Fruit fly (Drosophila melanogaster) whole organism, embryonic: ENCODE data around the gene Acf.

Experiments
- Abd-B ChIP-seq: fragments of 200-800 bp; sonication (Bioruptor generic); optimal IDR thresholded peaks from 2 replicates; lab custom pipeline; 2018; ENCODE audit warnings: missing biosample characterization, mild to moderate bottlenecking, missing genetic modification characterization, moderate library complexity
- Atf3 ChIP-seq: fragments of 200-800 bp; sonication (Bioruptor generic); optimal IDR thresholded peaks from 3 replicates; lab custom pipeline; 2016; ENCODE audit warnings: missing biosample characterization, missing genetic modification characterization
- CG11247 ChIP-seq: fragments of 200-800 bp; sonication (Bioruptor generic); IDR thresholded peaks from 2 replicates; pipeline ENCODE4 v1.3.6; 2022; ENCODE audit warnings: missing biosample characterization, missing genetic modification characterization
- CG13624 ChIP-seq: fragments of 200-800 bp; sonication (Bioruptor generic); optimal IDR thresholded peaks from 2 replicates; lab custom pipeline; 2016; ENCODE audit warnings: missing biosample characterization, missing genetic modification characterization
- CG15011 ChIP-seq: fragments of 200-800 bp; sonication (Bioruptor generic); optimal IDR thresholded peaks from 3 replicates; lab custom pipeline; 2018; ENCODE audit warnings: missing biosample characterization, mild to moderate bottlenecking, missing genetic modification characterization
- CG15514 ChIP-seq: fragments of 200-800 bp; sonication (Bioruptor generic); optimal IDR thresholded peaks from 3 replicates; lab custom pipeline; 2017; ENCODE audit warnings: missing biosample characterization, missing genetic modification characterization, mild to moderate bottlenecking, moderate library complexity, missing genetic modification reagents
- CG16779 ChIP-seq: fragments of 200-800 bp; sonication (Bioruptor generic); IDR thresholded peaks from 2 replicates; pipeline ENCODE4 v1.3.6; 2022; ENCODE audit warnings: missing biosample characterization, missing genetic modification characterization
- CG16863 ChIP-seq: fragments of 200-800 bp; sonication (Bioruptor generic); optimal IDR thresholded peaks from 3 replicates; lab custom pipeline; 2016; ENCODE audit warnings: missing biosample characterization, missing genetic modification characterization
- CG17912 ChIP-seq: fragments of 200-800 bp; sonication (Bioruptor generic); optimal IDR thresholded peaks from 2 replicates; lab custom pipeline; 2018; ENCODE audit warnings: missing biosample characterization, mild to moderate bottlenecking, missing genetic modification characterization
- CG2120 ChIP-seq: fragments of 200-800 bp; sonication (Bioruptor generic); optimal IDR thresholded peaks from 3 replicates; lab custom pipeline; 2016; ENCODE audit warnings: missing biosample characterization, missing genetic modification characterization
- CG30020 ChIP-seq: fragments of 200-800 bp; optimal IDR thresholded peaks from 2 replicates; lab custom pipeline; 2019; ENCODE audit warnings: missing biosample characterization, mild to moderate bottlenecking, missing genetic modification characterization, moderate library complexity
- CG30431 ChIP-seq: fragments of 200-800 bp; sonication (Bioruptor generic); optimal IDR thresholded peaks from 2 replicates; lab custom pipeline; 2017; ENCODE audit warnings: missing biosample characterization, missing genetic modification characterization
- CG33213 ChIP-seq: fragments of 200-800 bp; sonication (Bioruptor generic); optimal IDR thresholded peaks from 3 replicates; lab custom pipeline; 2016; ENCODE audit warnings: missing biosample characterization, missing genetic modification characterization
- CG3407 ChIP-seq: fragments of 200-800 bp; sonication (Bioruptor generic); optimal IDR thresholded peaks from 2 replicates; lab custom pipeline; 2018; ENCODE audit warnings: missing biosample characterization, mild to moderate bottlenecking, missing genetic modification characterization
- CG34376 ChIP-seq: fragments of 200-800 bp; sonication (Bioruptor generic); optimal IDR thresholded peaks from 2 replicates; lab custom pipeline; 2018; ENCODE audit warnings: missing biosample characterization, mild to moderate bottlenecking, missing genetic modification characterization
- CG3847 ChIP-seq: fragments of 200-800 bp; sonication (Bioruptor generic); IDR thresholded peaks from 2 replicates; pipeline ENCODE4 v1.3.6; 2022; ENCODE audit warnings: missing biosample characterization, missing genetic modification characterization
- CG4707 ChIP-seq: fragments of 200-800 bp; sonication (Bioruptor generic); optimal IDR thresholded peaks from 2 replicates; lab custom pipeline; 2018; ENCODE audit warnings: missing biosample characterization, mild to moderate bottlenecking, missing genetic modification characterization, moderate library complexity
- CG4730 ChIP-seq: fragments of 200-800 bp; sonication (Bioruptor generic); IDR thresholded peaks from 2 replicates; pipeline ENCODE4 v1.3.6; 2022; ENCODE audit warnings: missing biosample characterization, missing genetic modification characterization
- CG6654 ChIP-seq: fragments of 200-800 bp; sonication (Bioruptor generic); optimal IDR thresholded peaks from 2 replicates; lab custom pipeline; 2017; ENCODE audit warnings: missing biosample characterization, mild to moderate bottlenecking, missing genetic modification characterization
- CG6813 ChIP-seq: fragments of 200-800 bp; sonication (Bioruptor generic); optimal IDR thresholded peaks from 2 replicates; lab custom pipeline; 2017; ENCODE audit warnings: missing biosample characterization, missing genetic modification characterization, mild to moderate bottlenecking, moderate library complexity, missing genetic modification reagents
- CG9817 ChIP-seq: fragments of 200-800 bp; sonication (Bioruptor generic); optimal IDR thresholded peaks from 2 replicates; lab custom pipeline; 2018; ENCODE audit warnings: missing biosample characterization, mild to moderate bottlenecking, missing genetic modification characterization, moderate library complexity
- CTCF ChIP-seq: fragments of 200-800 bp; sonication (Bioruptor generic); optimal IDR thresholded peaks from 2 replicates; lab custom pipeline; 2017; ENCODE audit warnings: missing biosample characterization, mild to moderate bottlenecking, missing genetic modification characterization, moderate library complexity
- CkIIα-i1 ChIP-seq: fragments of 200-800 bp; sonication (Bioruptor generic); IDR thresholded peaks from 2 replicates; pipeline ENCODE4 v1.3.6; 2022; ENCODE audit warnings: missing biosample characterization, missing genetic modification characterization
- Dll ChIP-seq: fragments of 200-800 bp; sonication (Bioruptor generic); IDR thresholded peaks from 4 replicates; pipeline ENCODE4 v1.3.6; 2022; ENCODE audit warnings: missing biosample characterization, missing genetic modification characterization; ENCODE audit not compliant: partially characterized antibody
- Dref ChIP-seq: fragments of 200-800 bp; sonication (Bioruptor generic); IDR thresholded peaks from 2 replicates; pipeline ENCODE4 v1.3.6; 2022; ENCODE audit warnings: missing biosample characterization, missing genetic modification characterization
- E2f1 ChIP-seq: fragments of 200-800 bp; sonication (Bioruptor generic); IDR thresholded peaks from 2 replicates; pipeline ENCODE4 v1.3.6; 2022; ENCODE audit warnings: missing biosample characterization, missing genetic modification characterization
- Fer2 ChIP-seq: fragments of 200-800 bp; sonication (Bioruptor generic); optimal IDR thresholded peaks from 2 replicates; lab custom pipeline; 2018; ENCODE audit warnings: missing biosample characterization, mild to moderate bottlenecking, missing genetic modification characterization, moderate library complexity
- Hey ChIP-seq: fragments of 200-800 bp; sonication (Bioruptor generic); optimal IDR thresholded peaks from 3 replicates; lab custom pipeline; 2018; ENCODE audit warnings: missing biosample characterization, mild to moderate bottlenecking, missing genetic modification characterization
- Hr3 ChIP-seq: fragments of 200-800 bp; sonication (Bioruptor generic); optimal IDR thresholded peaks from 3 replicates; lab custom pipeline; 2016; ENCODE audit warnings: missing biosample characterization, missing genetic modification characterization
- Mrtf ChIP-seq: fragments of 200-800 bp; sonication (Bioruptor generic); IDR thresholded peaks from 3 replicates; pipeline ENCODE4 v1.3.6; 2022; ENCODE audit warnings: missing biosample characterization, missing genetic modification characterization
- NFAT ChIP-seq: fragments of 200-800 bp; sonication (Bioruptor generic); IDR thresholded peaks from 2 replicates; pipeline ENCODE4 v1.3.6; 2022; ENCODE audit warnings: missing biosample characterization, missing genetic modification characterization
- Nf-YC ChIP-seq: fragments of 200-800 bp; optimal IDR thresholded peaks from 3 replicates; lab custom pipeline; 2019; ENCODE audit warnings: missing biosample characterization, mild to moderate bottlenecking, missing genetic modification characterization, moderate library complexity
- Ptx1 ChIP-seq: fragments of 200-800 bp; sonication (Bioruptor generic); IDR thresholded peaks from 2 replicates; pipeline ENCODE4 v1.3.6; 2022; ENCODE audit warnings: missing biosample characterization, missing genetic modification characterization
- btn ChIP-seq: fragments of 200-800 bp; sonication (Bioruptor generic); optimal IDR thresholded peaks from 2 replicates; lab custom pipeline; 2016; ENCODE audit warnings: missing biosample characterization, missing genetic modification characterization
- cato ChIP-seq: fragments of 200-800 bp; sonication (Bioruptor generic); optimal IDR thresholded peaks from 2 replicates; lab custom pipeline; 2016; ENCODE audit warnings: missing biosample characterization, missing genetic modification characterization, borderline replicate concordance
- croc ChIP-seq: fragments of 200-800 bp; sonication (Bioruptor generic); conservative IDR thresholded peaks from 3 replicates; pipeline ENCODE4 v1.3.6; 2022; ENCODE audit warnings: missing biosample characterization, missing genetic modification characterization
- emc ChIP-seq: fragments of 200-800 bp; sonication (Bioruptor generic); optimal IDR thresholded peaks from 2 replicates; lab custom pipeline; 2016; ENCODE audit warnings: missing biosample characterization, missing genetic modification characterization
- gsb-n ChIP-seq: fragments of 200-800 bp; sonication (Bioruptor generic); optimal IDR thresholded peaks from 3 replicates; lab custom pipeline; 2018; ENCODE audit warnings: missing biosample characterization, mild to moderate bottlenecking, missing genetic modification characterization
- ham ChIP-seq: fragments of 200-800 bp; sonication (Bioruptor generic); IDR thresholded peaks from 2 replicates; pipeline ENCODE4 v1.3.6; 2022; ENCODE audit warnings: missing biosample characterization, missing genetic modification characterization
- her ChIP-seq: fragments of 200-800 bp; sonication (Bioruptor generic); optimal IDR thresholded peaks from 2 replicates; lab custom pipeline; 2016; ENCODE audit warnings: missing biosample characterization, missing genetic modification characterization
- jing ChIP-seq: fragments of 200-800 bp; sonication (Bioruptor generic); optimal IDR thresholded peaks from 2 replicates; lab custom pipeline; 2018; ENCODE audit warnings: missing biosample characterization, mild to moderate bottlenecking, missing genetic modification characterization
- jumu ChIP-seq: fragments of 200-800 bp; sonication (Bioruptor generic); optimal IDR thresholded peaks from 3 replicates; lab custom pipeline; 2016; ENCODE audit warnings: missing biosample characterization, missing genetic modification characterization
- lilli ChIP-seq: fragments of 200-800 bp; sonication (Bioruptor generic); optimal IDR thresholded peaks from 3 replicates; lab custom pipeline; 2016; ENCODE audit warnings: missing biosample characterization, missing genetic modification characterization
- mirr ChIP-seq: fragments of 200-800 bp; sonication (Bioruptor generic); optimal IDR thresholded peaks from 3 replicates; lab custom pipeline; 2018; ENCODE audit warnings: missing biosample characterization, mild to moderate bottlenecking, missing genetic modification characterization
- p53 ChIP-seq: fragments of 200-800 bp; sonication (Bioruptor generic); optimal IDR thresholded peaks from 2 replicates; lab custom pipeline; 2016; ENCODE audit warnings: missing biosample characterization, missing genetic modification characterization
- run ChIP-seq: fragments of 200-800 bp; sonication (Bioruptor generic); optimal IDR thresholded peaks from 3 replicates; lab custom pipeline; 2018; ENCODE audit warnings: missing biosample characterization, mild to moderate bottlenecking, missing genetic modification characterization
- sens ChIP-seq: fragments of 200-800 bp; sonication (Bioruptor generic); peaks from one replicate; lab custom pipeline; 2016; ENCODE audit warnings: missing biosample characterization, missing genetic modification characterization
- sima ChIP-seq: fragments of 200-800 bp; sonication (Bioruptor generic); optimal IDR thresholded peaks from 2 replicates; lab custom pipeline; 2016; ENCODE audit warnings: missing biosample characterization, missing genetic modification characterization
- slou ChIP-seq: fragments of 200-800 bp; sonication (Bioruptor generic); optimal IDR thresholded peaks from 3 replicates; lab custom pipeline; 2016; ENCODE audit warnings: missing biosample characterization, missing genetic modification characterization
- sna ChIP-seq: fragments of 200-800 bp; sonication (Bioruptor generic); IDR thresholded peaks from 2 replicates; pipeline ENCODE4 v1.3.6; 2022; ENCODE audit warnings: missing biosample characterization, missing genetic modification characterization; ENCODE audit not compliant: partially characterized antibody
- tin ChIP-seq: fragments of 200-800 bp; sonication (Bioruptor generic); optimal IDR thresholded peaks from 3 replicates; lab custom pipeline; 2016; ENCODE audit warnings: missing biosample characterization, missing genetic modification characterization
- yki ChIP-seq: fragments of >200 bp; optimal IDR thresholded peaks from 3 replicates; lab custom pipeline; 2018
- zen2 ChIP-seq: fragments of 200-800 bp; sonication (Bioruptor generic); IDR thresholded peaks from 3 replicates; pipeline ENCODE4 v1.3.6; 2022; ENCODE audit warnings: missing biosample characterization, missing genetic modification characterization; ENCODE audit not compliant: partially characterized antibody

Gene Acf

DNA sequence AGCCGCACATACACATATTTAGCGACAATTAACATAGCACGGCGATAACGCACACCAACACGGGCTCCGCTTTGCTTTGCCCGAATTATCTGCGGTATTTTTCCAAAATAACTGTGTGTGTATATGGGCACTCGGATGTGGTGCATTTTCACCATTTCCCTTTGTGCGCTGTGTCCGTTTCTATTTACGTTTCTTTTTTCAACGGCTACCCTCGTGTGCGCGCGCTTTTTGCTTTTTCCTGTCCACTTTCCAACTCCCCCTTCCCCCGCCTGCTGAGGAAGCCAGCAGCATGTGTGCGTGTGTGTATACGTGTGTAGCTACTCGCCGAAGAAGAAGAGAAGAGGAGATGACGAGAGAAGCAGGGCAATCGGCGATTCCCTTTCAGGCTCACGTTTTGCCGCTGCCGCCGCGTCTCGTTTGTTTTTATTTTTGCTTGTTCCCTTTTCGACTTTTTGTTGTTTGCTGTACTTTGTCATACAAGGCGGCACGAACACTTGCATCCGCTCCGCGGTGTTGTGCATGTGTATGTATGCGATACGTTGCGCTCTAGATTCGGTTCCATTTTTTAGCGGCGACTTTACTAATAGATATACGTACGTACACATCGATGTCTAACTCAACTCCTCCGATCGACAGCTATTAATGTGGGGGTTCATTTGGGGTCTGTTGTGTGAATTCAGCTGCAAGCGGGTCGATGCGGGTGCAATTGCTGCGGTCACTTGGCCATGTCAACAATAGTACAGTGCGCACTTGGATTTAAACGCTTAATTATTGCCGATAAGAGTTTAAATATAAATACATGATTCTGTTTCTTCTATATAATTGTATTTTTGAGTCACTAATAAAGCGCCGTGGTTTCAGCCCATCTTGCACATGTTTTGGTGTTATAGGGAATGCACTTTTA, 45.4 kb upstream of the Acf start (continued):
- TF ChIP-seq her (GFP tag; lab: Kevin White, UChicago) (peak; percentile 7), CG3847 (no peak), jing (GFP tag; lab: Kevin White, UChicago) (no peak), Nf-YC (tag; lab: Kevin White, UChicago) (no peak), sima (GFP tag; lab: Kevin White, UChicago) (no peak), CG15514 (GFP tag; lab: Kevin White, UChicago) (peak; percentile 38), CG4707 (GFP tag; lab: Kevin White, UChicago) (no peak), tin (GFP tag; lab: Kevin White, UChicago) (no peak), lilli (GFP tag; lab: Kevin White, UChicago) (no peak), croc (GFP tag; lab: Robert Waterston, UW) (no peak), CG16863 (no peak), CG9817 (tag; lab: Kevin White, UChicago) (no peak), CG4730 (GFP tag; lab: Robert Waterston, UW) (no peak), sna (GFP tag; lab: Robert Waterston, UW) (no peak), CG16779 (GFP tag; lab: Robert Waterston, UW) (no peak), CG30431 (no peak), run (tag; lab: Kevin White, UChicago) (no peak), CG6654 (GFP tag; lab: Kevin White, UChicago) (no peak), p53 (no peak), gsb-n (tag; lab: Kevin White, UChicago) (no peak), CG33213 (GFP tag; lab: Kevin White, UChicago) (no peak), cato (no peak), Dref (GFP tag; lab: Robert Waterston, UW) (no peak), yki (lab: Kevin White, UChicago) (no peak), Hey (tag; lab: Kevin White, UChicago) (no peak), CTCF (GFP tag; lab: Kevin White, UChicago) (no peak), Abd-B (no peak), zen2 (GFP tag; lab: Robert Waterston, UW) (no peak), E2f1 (GFP tag; lab: Robert Waterston, UW) (no peak), CG30020 (no peak), Fer2 (no peak), Atf3 (GFP tag; lab: Kevin White, UChicago) (no peak), Dll (GFP tag; lab: Robert Waterston, UW) (no peak), Mrtf (GFP tag; lab: Robert Waterston, UW) (no peak), sens (GFP tag; lab: Kevin White, UChicago) (peak; percentile 80), CG6813 (GFP tag; lab: Kevin White, UChicago) (peak; percentile 32), CG15011 (no peak)
- TF ChIP-seq, all 482 proteins: peak for 63

DNA sequence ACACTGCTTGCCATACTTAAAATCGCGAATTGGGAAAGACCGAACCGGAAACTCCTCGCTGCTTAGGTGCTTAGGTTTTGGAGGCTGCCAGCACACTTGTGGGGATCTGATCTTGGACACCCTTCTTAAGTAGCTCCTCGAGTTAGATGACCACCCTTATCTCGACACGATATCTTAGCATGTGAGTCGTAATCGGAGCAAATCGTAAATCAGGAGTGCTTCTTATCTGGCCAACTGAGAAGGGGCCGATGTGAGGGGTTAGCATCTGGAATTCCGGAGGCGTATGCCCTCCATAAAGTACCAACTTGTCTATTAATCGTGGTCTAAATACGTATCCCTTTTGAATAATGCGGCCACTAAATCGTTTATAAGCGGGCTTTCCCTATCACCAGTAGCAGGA, 39.2 kb upstream of the Acf start, which contains the start of gene salt:
salt (minus strand) TSS at position 101 of the 400 bp plus-strand sequence.
- TF ChIP-seq CG11247 (GFP tag; lab: Robert Waterston, UW) (no peak), btn (GFP tag; lab: Kevin White, UChicago) (no peak), emc (GFP tag; lab: Kevin White, UChicago) (no peak), Hr3 (GFP tag; lab: Kevin White, UChicago) (no peak), CG2120 (GFP tag; lab: Kevin White, UChicago) (no peak), jumu (GFP tag; lab: Kevin White, UChicago) (no peak), ham (GFP tag; lab: Robert Waterston, UW) (no peak), slou (GFP tag; lab: Kevin White, UChicago) (no peak), CkIIα-i1 (GFP tag; lab: Robert Waterston, UW) (no peak), CG13624 (GFP tag; lab: Kevin White, UChicago) (no peak), CG17912 (GFP tag; lab: Kevin White, UChicago) (no peak), mirr (GFP tag; lab: Kevin White, UChicago) (no peak), CG3407 (GFP tag; lab: Kevin White, UChicago) (no peak), CG34376 (GFP tag; lab: Kevin White, UChicago) (no peak), NFAT (GFP tag; lab: Robert Waterston, UW) (no peak), Ptx1 (no peak)
